Worm (Caenorhabditis elegans) whole organism, L1 larva: ENCODE results near the gene T25B9.12.
A peak's percentile ranks its signal among the peaks of the same experiment; 100 is the strongest.

Source experiments
- C04F5.9 ChIP-seq: sonication (generic microtip); optimal IDR thresholded peaks from 2 replicates; lab custom pipeline; 2016; ENCODE audit warnings: missing genetic modification characterization, missing compliant biosample characterization
- Y116A8C.19 ChIP-seq: sonication (generic microtip); optimal IDR thresholded peaks from 2 replicates; lab custom pipeline; 2016; ENCODE audit warnings: missing compliant biosample characterization, missing genetic modification characterization, borderline replicate concordance
- aha-1 ChIP-seq: fragments of 150-350 bp; optimal IDR thresholded peaks from 2 replicates; lab custom pipeline; 2014; ENCODE audit warnings: missing biosample characterization, missing genetic modification characterization
- ama-1 ChIP-seq: fragments of 150-350 bp; optimal IDR thresholded peaks from 2 replicates; lab custom pipeline; 2014
- blmp-1 ChIP-seq: fragments of 150-350 bp; optimal IDR thresholded peaks from 2 replicates; lab custom pipeline; 2014; ENCODE audit warnings: missing biosample characterization, missing genetic modification characterization
- ceh-82 ChIP-seq, 3 experiments: fragments of 150-350 bp in 1 of 3; sonication (generic microtip) in 2 of 3; optimal IDR thresholded peaks; 2 replicates each; lab custom pipeline; 2014 to 2017; ENCODE audit warnings: missing biosample characterization in 3 of 3, missing genetic modification characterization in 3 of 3
- ces-1 ChIP-seq: fragments of 150-350 bp; optimal IDR thresholded peaks from 2 replicates; lab custom pipeline; 2014; ENCODE audit warnings: missing biosample characterization, missing genetic modification reagents, missing genetic modification characterization
- dpl-1 ChIP-seq, 3 experiments: fragments of 150-350 bp in 2 of 3; sonication (generic microtip) in 1 of 3; optimal IDR thresholded peaks; 2 replicates each; lab custom pipeline; 2014 to 2017; ENCODE audit warnings: missing biosample characterization in 3 of 3, missing genetic modification characterization in 3 of 3, missing genetic modification reagents in 3 of 3
- dsc-1 ChIP-seq: sonication (generic microtip); optimal IDR thresholded peaks from 2 replicates; lab custom pipeline; 2016; ENCODE audit warnings: mild to moderate bottlenecking, missing genetic modification characterization, missing compliant biosample characterization
- efl-3 ChIP-seq: fragments of 200-800 bp; sonication (Bioruptor generic); optimal IDR thresholded peaks from 2 replicates; lab custom pipeline; 2018; ENCODE audit warnings: mild to moderate bottlenecking, missing genetic modification characterization, missing compliant biosample characterization
- egl-27 ChIP-seq, 2 experiments: fragments of 150-350 bp in 1 of 2; sonication (generic microtip); optimal IDR thresholded peaks; 3 replicates each; lab custom pipeline; 2017 to 2018; ENCODE audit warnings: missing biosample characterization in 2 of 2, missing genetic modification characterization in 2 of 2, missing genetic modification reagents in 2 of 2
- elt-3 ChIP-seq, 6 experiments: fragments of 150-350 bp in 1 of 6; sonication (generic microtip); optimal IDR thresholded peaks; 2 replicates each; lab custom pipeline; 2017 to 2018; ENCODE audit warnings: missing biosample characterization in 6 of 6, missing genetic modification characterization in 6 of 6, inconsistent platforms in 1 of 6
- fkh-8 ChIP-seq: sonication (generic microtip); optimal IDR thresholded peaks from 2 replicates; lab custom pipeline; 2016; ENCODE audit warnings: mild to moderate bottlenecking, missing genetic modification characterization, missing compliant biosample characterization
- grh-1 ChIP-seq: fragments of 200-800 bp; sonication (Bioruptor generic); IDR thresholded peaks from 2 replicates; pipeline ENCODE4 v1.3.6; 2022; ENCODE audit warnings: missing genetic modification reagents, missing genetic modification characterization, missing compliant biosample characterization
- hlh-17 ChIP-seq: fragments of 200-800 bp; sonication (Bioruptor generic); optimal IDR thresholded peaks from 2 replicates; lab custom pipeline; 2018; ENCODE audit warnings: missing genetic modification characterization, mild to moderate bottlenecking, missing compliant biosample characterization, moderate library complexity, borderline replicate concordance
- hlh-4 ChIP-seq: sonication (generic microtip); optimal IDR thresholded peaks from 2 replicates; lab custom pipeline; 2016; ENCODE audit warnings: mild to moderate bottlenecking, missing genetic modification characterization, missing compliant biosample characterization
- hpl-2 ChIP-seq: fragments of 150-350 bp; optimal IDR thresholded peaks from 2 replicates; lab custom pipeline; 2014; ENCODE audit warnings: missing biosample characterization, missing genetic modification reagents, missing genetic modification characterization
- isw-1 ChIP-seq: fragments of 200-800 bp; sonication (Bioruptor generic); IDR thresholded peaks from 2 replicates; pipeline ENCODE4 v1.3.6; 2022; ENCODE audit warnings: missing genetic modification characterization, missing compliant biosample characterization
- lin-13 ChIP-seq: fragments of 150-350 bp; optimal IDR thresholded peaks from 2 replicates; lab custom pipeline; 2014; ENCODE audit warnings: missing biosample characterization, missing genetic modification reagents, missing genetic modification characterization
- lin-14 ChIP-seq: fragments of 200-800 bp; sonication (Bioruptor generic); optimal IDR thresholded peaks from 2 replicates; lab custom pipeline; 2018; ENCODE audit warnings: mild to moderate bottlenecking, missing genetic modification characterization, moderate library complexity, missing compliant biosample characterization
- lin-15B ChIP-seq: fragments of 150-350 bp; sonication (generic microtip); optimal IDR thresholded peaks from 3 replicates; lab custom pipeline; 2014; ENCODE audit warnings: missing biosample characterization, missing genetic modification characterization
- lin-35 ChIP-seq, 2 experiments: fragments of 150-350 bp; optimal IDR thresholded peaks; 2 replicates each; lab custom pipeline; 2014; ENCODE audit warnings: missing biosample characterization in 2 of 2, missing genetic modification characterization in 2 of 2, missing genetic modification reagents in 2 of 2
- mab-9 ChIP-seq: fragments of 200-800 bp; sonication (Bioruptor generic); IDR thresholded peaks from 2 replicates; pipeline ENCODE4 v1.3.6; 2022; ENCODE audit warnings: missing genetic modification reagents, missing genetic modification characterization, missing compliant biosample characterization
- mdl-1 ChIP-seq, 2 experiments: fragments of 150-350 bp; optimal IDR thresholded peaks; 2 replicates each; lab custom pipeline; 2014 to 2017; ENCODE audit warnings: missing biosample characterization in 2 of 2, missing genetic modification characterization in 2 of 2, inconsistent platforms in 1 of 2
- nhr-11 ChIP-seq: fragments of 150-350 bp; optimal IDR thresholded peaks from 2 replicates; lab custom pipeline; 2014; ENCODE audit warnings: missing biosample characterization, missing genetic modification characterization
- nhr-19 ChIP-seq: fragments of 200-800 bp; sonication (Bioruptor generic); conservative IDR thresholded peaks from 2 replicates; pipeline ENCODE4 v1.3.6; 2022; ENCODE audit warnings: missing genetic modification characterization, missing compliant biosample characterization
- nhr-20 ChIP-seq: sonication (generic microtip); optimal IDR thresholded peaks from 2 replicates; lab custom pipeline; 2016; ENCODE audit warnings: mild to moderate bottlenecking, missing genetic modification characterization, missing compliant biosample characterization
- nhr-237 ChIP-seq: fragments of 150-350 bp; optimal IDR thresholded peaks from 2 replicates; lab custom pipeline; 2014; ENCODE audit warnings: missing biosample characterization, missing genetic modification characterization
- nhr-71 ChIP-seq: sonication (generic microtip); optimal IDR thresholded peaks from 2 replicates; lab custom pipeline; 2016; ENCODE audit warnings: mild to moderate bottlenecking, missing genetic modification characterization, moderate library complexity, missing compliant biosample characterization
- nhr-76 ChIP-seq: sonication (generic microtip); optimal IDR thresholded peaks from 2 replicates; lab custom pipeline; 2017; ENCODE audit warnings: missing biosample characterization, missing genetic modification characterization
- nhr-85 ChIP-seq: sonication (generic microtip); peaks from one replicate; lab custom pipeline; 2016; ENCODE audit warnings: missing genetic modification characterization, inconsistent platforms, missing compliant biosample characterization
- nhr-90 ChIP-seq: sonication (generic microtip); optimal IDR thresholded peaks from 2 replicates; lab custom pipeline; 2016; ENCODE audit warnings: mild to moderate bottlenecking, missing genetic modification characterization, missing compliant biosample characterization; ENCODE audit not compliant: poor library complexity
- pag-3 ChIP-seq: sonication (generic microtip); optimal IDR thresholded peaks from 2 replicates; lab custom pipeline; 2017; ENCODE audit warnings: missing genetic modification characterization, mild to moderate bottlenecking, missing compliant biosample characterization, antibody characterized with exemption, borderline replicate concordance; ENCODE audit not compliant: insufficient read depth
- pax-3 ChIP-seq: fragments of 200-800 bp; sonication (Bioruptor generic); optimal IDR thresholded peaks from 2 replicates; lab custom pipeline; 2018; ENCODE audit warnings: mild to moderate bottlenecking, missing genetic modification characterization, moderate library complexity, missing compliant biosample characterization
- snpc-4 ChIP-seq: fragments of 150-350 bp; optimal IDR thresholded peaks from 2 replicates; lab custom pipeline; 2014; ENCODE audit warnings: missing biosample characterization, missing genetic modification characterization
- snu-23 ChIP-seq: sonication (generic microtip); optimal IDR thresholded peaks from 2 replicates; lab custom pipeline; 2016; ENCODE audit warnings: missing genetic modification characterization, missing compliant biosample characterization
- sox-4 ChIP-seq: sonication (generic microtip); optimal IDR thresholded peaks from 2 replicates; lab custom pipeline; 2016; ENCODE audit warnings: missing genetic modification characterization, missing compliant biosample characterization
- sptf-1 ChIP-seq: fragments of 150-350 bp; optimal IDR thresholded peaks from 2 replicates; lab custom pipeline; 2014; ENCODE audit warnings: missing biosample characterization, missing genetic modification characterization
- tbx-2 ChIP-seq: sonication (generic microtip); optimal IDR thresholded peaks from 2 replicates; lab custom pipeline; 2016; ENCODE audit warnings: missing genetic modification characterization, missing compliant biosample characterization
- unc-30 ChIP-seq: sonication (generic microtip); optimal IDR thresholded peaks from 2 replicates; lab custom pipeline; 2017; ENCODE audit warnings: missing biosample characterization, missing genetic modification characterization
- ztf-11 ChIP-seq, 2 experiments: sonication (generic microtip); optimal IDR thresholded peaks; 2 replicates each; lab custom pipeline; 2016 to 2017; ENCODE audit warnings: missing genetic modification characterization in 2 of 2, missing biosample characterization in 1 of 2, missing compliant biosample characterization in 1 of 2

Gene T25B9.12

DNA sequence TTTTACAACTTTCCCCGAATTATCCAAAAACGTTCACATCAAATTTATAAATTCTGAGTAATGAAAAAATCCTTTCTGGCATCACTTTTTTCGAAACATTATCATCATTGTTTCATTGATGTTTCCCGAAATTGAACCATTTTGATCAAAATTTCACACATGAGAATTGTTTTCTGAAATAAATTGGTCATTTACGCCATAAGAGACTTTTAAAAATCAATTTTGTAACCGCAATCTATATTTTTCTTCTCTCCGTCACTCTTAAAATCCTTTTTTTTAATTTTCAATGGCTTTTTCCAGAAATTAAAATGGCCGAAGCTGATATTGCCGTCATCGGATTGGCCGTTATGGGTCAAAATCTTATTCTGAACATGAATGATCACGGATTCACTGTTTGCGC is 4.2 kb downstream of the T25B9.12 start, which contains the start of gene T25B9.9:
T25B9.9 (plus strand) TSS at position 301 of the 400 bp plus-strand sequence.
- TF ChIP-seq pag-3 (tag; lab: Kevin White, UChicago) (no peak), nhr-90 (tag; lab: Kevin White, UChicago) (no peak), ceh-82 (tag; optimal IDR thresholded peaks at IDR 0.05; lab: Kevin White, UChicago) (no peak), hlh-17 (no peak), C04F5.9 (tag; lab: Kevin White, UChicago) (no peak), sptf-1 (no peak), blmp-1 (tag; lab: Kevin White, UChicago) (no peak), fkh-8 (tag; lab: Kevin White, UChicago) (no peak), hlh-4 (tag; lab: Kevin White, UChicago) (no peak), isw-1 (GFP tag; lab: Robert Waterston, UW) (no peak), aha-1 (no peak), egl-27 (tag; optimal IDR thresholded peaks at IDR 0.05; lab: Kevin White, UChicago) (no peak), pax-3 (tag; lab: Kevin White, UChicago) (no peak), unc-30 (no peak), nhr-11 (no peak), mab-9 (GFP tag; lab: Robert Waterston, UW) (no peak), nhr-19 (GFP tag; lab: Robert Waterston, UW) (no peak), dpl-1 (GFP tag; optimal IDR thresholded peaks at IDR 0.05; lab: Kevin White, UChicago) (no peak), nhr-76 (tag; lab: Kevin White, UChicago) (no peak), lin-15B (tag; lab: Kevin White, UChicago) (no peak)

DNA sequence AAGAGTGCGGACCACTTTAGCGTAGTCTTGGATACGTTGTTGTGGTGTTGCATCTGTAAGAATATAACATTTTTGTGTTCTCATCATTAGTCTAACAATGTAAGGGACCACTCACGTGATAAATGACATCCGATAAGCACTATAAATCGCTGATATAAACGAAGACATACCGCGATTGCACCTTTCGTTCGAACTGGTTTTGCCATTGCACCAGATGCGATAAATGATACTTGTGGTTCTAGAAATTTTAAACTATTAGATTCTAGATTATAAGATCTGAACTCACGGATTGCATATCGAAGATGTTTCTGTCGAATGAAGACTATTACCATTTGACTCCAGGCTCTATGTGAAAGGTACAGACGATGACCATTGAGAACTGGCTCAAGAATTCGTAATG is 6.1 kb downstream of the T25B9.12 start:
- no peak for TF ChIP-seq ztf-11 (tag; optimal IDR thresholded peaks at IDR 0.05; lab: Kevin White, UChicago)
- no peak for TF ChIP-seq lin-13
- TF ChIP-seq lin-15B (tag; lab: Kevin White, UChicago): no peak
- no peak for TF ChIP-seq ama-1
- no peak for TF ChIP-seq nhr-237

DNA sequence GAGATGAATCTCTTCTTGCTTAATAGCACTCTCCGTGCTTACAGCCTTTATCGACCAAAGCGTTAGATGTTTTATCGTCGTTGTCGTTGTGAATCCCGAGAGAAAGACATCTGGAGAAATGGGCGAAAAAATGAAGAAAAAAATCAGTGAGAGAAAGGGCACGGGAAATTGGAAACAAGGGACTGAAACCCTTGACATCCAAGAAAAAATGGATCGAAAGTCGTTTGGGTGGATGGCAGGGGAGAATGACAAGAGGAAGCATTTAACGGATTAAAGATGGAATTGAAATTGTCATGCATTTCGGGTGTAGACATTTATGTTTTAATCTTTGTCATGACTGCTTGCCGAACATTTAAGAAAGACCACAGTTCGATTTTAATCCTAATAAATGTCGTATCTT is 8.7 kb downstream of the T25B9.12 start, which contains the start of gene inpp-1:
inpp-1 (minus strand) TSS at position 101 of the 400 bp plus-strand sequence.
- no peak for TF ChIP-seq Y116A8C.19 (tag; lab: Kevin White, UChicago)
- TF ChIP-seq nhr-11: no peak
- TF ChIP-seq snpc-4 (tag; lab: Kevin White, UChicago): no peak
- TF ChIP-seq sptf-1: no peak
- no peak for TF ChIP-seq hpl-2 (GFP tag; lab: Kevin White, UChicago)
- peak; percentile 25 for TF ChIP-seq dsc-1 (tag; lab: Kevin White, UChicago)
- TF ChIP-seq efl-3 (GFP tag; lab: Kevin White, UChicago): no peak

DNA sequence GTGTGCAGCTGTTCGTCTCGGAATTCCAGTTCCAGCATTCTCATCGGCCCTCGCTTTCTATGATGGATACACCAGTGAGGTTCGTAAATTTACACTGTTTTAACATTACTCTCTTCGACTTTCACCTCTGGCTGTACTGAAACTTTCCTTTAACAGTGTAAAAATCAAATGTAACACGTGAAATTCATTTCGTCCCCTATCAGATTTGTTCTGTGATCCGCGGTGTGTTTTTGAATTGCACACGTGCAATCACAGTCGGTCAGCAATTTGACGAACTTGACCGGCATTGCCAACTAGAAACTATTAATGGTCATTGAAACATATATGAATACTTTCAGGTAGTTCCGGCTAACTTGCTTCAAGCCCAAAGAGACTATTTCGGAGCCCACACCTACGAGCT is 11.9 kb downstream of the T25B9.12 start:
- TF ChIP-seq lin-35 (GFP tag; optimal IDR thresholded peaks at IDR 0.05; lab: Kevin White, UChicago) (peak in 1 of 2 experiments; percentile 16), elt-3 (tag; optimal IDR thresholded peaks at IDR 0.05; lab: Kevin White, UChicago) (peak in 2 of 6 experiments; percentile 5 to 12), tbx-2 (tag; lab: Kevin White, UChicago) (peak; percentile 35), snu-23 (GFP tag; lab: Kevin White, UChicago) (peak; percentile 25), nhr-85 (peak; percentile 89), nhr-71 (tag; lab: Kevin White, UChicago) (peak; percentile 16), ces-1 (GFP tag; lab: Kevin White, UChicago) (no peak), nhr-237 (no peak), mdl-1 (tag; optimal IDR thresholded peaks at IDR 0.05; lab: Kevin White, UChicago) (peak in 1 of 2 experiments; percentile 57), lin-14 (GFP tag; lab: Kevin White, UChicago) (peak; percentile 29), nhr-20 (tag; lab: Kevin White, UChicago) (peak; percentile 61), nhr-76 (tag; lab: Kevin White, UChicago) (no peak), nhr-19 (GFP tag; lab: Robert Waterston, UW) (peak; percentile 24; the same call in 1 of the 2 replicates), sox-4 (tag; lab: Kevin White, UChicago) (no peak), blmp-1 (tag; lab: Kevin White, UChicago) (peak; percentile 65), grh-1 (no peak)
